Worm (Caenorhabditis elegans) whole organism, late embryonic: ENCODE measurements around the gene sbp-1.

Source experiments
- K02D7.2 ChIP-seq: sonication (generic microtip); optimal IDR thresholded peaks from 2 replicates; lab custom pipeline; 2017; ENCODE audit warnings: mild to moderate bottlenecking, missing genetic modification characterization, missing compliant biosample characterization
- ceh-14 ChIP-seq: sonication (generic microtip); optimal IDR thresholded peaks from 2 replicates; lab custom pipeline; 2016; ENCODE audit warnings: missing genotype, missing genetic modification characterization, missing compliant biosample characterization
- ceh-34 ChIP-seq: sonication (generic microtip); optimal IDR thresholded peaks from 2 replicates; lab custom pipeline; 2016; ENCODE audit warnings: mild to moderate bottlenecking, missing genetic modification characterization, missing compliant biosample characterization
- elt-2 ChIP-seq: sonication (generic microtip); optimal IDR thresholded peaks from 2 replicates; lab custom pipeline; 2016; ENCODE audit warnings: missing genetic modification reagents, missing genetic modification characterization, missing compliant biosample characterization
- hlh-30 ChIP-seq: sonication (generic microtip); optimal IDR thresholded peaks from 2 replicates; lab custom pipeline; 2017; ENCODE audit warnings: antibody characterized with exemption, missing genetic modification characterization, missing compliant biosample characterization; ENCODE audit not compliant: insufficient read depth
- lim-6 ChIP-seq: sonication (generic microtip); optimal IDR thresholded peaks from 2 replicates; lab custom pipeline; 2016; ENCODE audit warnings: missing genetic modification characterization, missing compliant biosample characterization
- nhr-11 ChIP-seq: fragments of 150-350 bp; optimal IDR thresholded peaks from 2 replicates; lab custom pipeline; 2014; ENCODE audit warnings: missing biosample characterization, missing genetic modification characterization
- pat-9 ChIP-seq: fragments of 200-800 bp; sonication (Bioruptor generic); optimal IDR thresholded peaks from 2 replicates; lab custom pipeline; 2018; ENCODE audit warnings: mild to moderate bottlenecking, missing genetic modification characterization, moderate library complexity, missing compliant biosample characterization
- pqm-1 ChIP-seq: sonication (generic microtip); optimal IDR thresholded peaks from 2 replicates; lab custom pipeline; 2016; ENCODE audit warnings: missing genetic modification characterization, missing compliant biosample characterization
- sdc-2 ChIP-seq: sonication (generic microtip); optimal IDR thresholded peaks from 2 replicates; lab custom pipeline; 2016; ENCODE audit warnings: missing genotype, missing genetic modification characterization, missing compliant biosample characterization
- tbx-7 ChIP-seq: sonication (generic microtip); optimal IDR thresholded peaks from 2 replicates; lab custom pipeline; 2016; ENCODE audit warnings: missing genotype, missing genetic modification characterization, missing compliant biosample characterization
- unc-42 ChIP-seq: sonication (generic microtip); optimal IDR thresholded peaks from 2 replicates; lab custom pipeline; 2016; ENCODE audit warnings: missing genotype, missing genetic modification characterization, missing compliant biosample characterization
- unc-86 ChIP-seq: sonication (generic microtip); optimal IDR thresholded peaks from 2 replicates; lab custom pipeline; 2016; ENCODE audit warnings: missing genetic modification characterization, missing compliant biosample characterization

DNA sequence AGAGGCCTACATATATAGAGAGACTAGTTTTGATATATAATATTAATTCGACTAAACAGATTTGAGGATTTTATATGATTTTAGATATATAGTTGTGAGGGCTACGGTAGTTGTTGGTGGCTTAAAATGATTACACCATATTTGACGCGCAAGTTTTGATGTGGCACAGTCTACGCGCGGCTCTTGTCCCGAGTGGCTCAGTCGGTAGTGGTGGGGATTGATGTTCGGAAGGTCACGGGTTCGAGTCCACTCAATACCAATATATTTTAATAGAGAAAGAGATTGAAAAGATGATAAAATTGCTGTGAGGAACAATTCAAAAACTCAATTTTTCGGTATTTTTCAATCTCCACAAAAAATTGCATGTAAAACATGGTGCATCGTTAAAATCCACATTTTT, 30.5 kb upstream of the sbp-1 start:
- no peak for TF ChIP-seq K02D7.2
- TF ChIP-seq nhr-11 (tag; lab: Kevin White, UChicago), result no peak
- no peak for TF ChIP-seq unc-42
- no peak for TF ChIP-seq lim-6 (tag; lab: Kevin White, UChicago)
- TF ChIP-seq pat-9 (tag; lab: Kevin White, UChicago), result no peak
- no peak for TF ChIP-seq elt-2 (tag; lab: Kevin White, UChicago)
- no peak for TF ChIP-seq hlh-30 (tag; lab: Kevin White, UChicago)
- TF ChIP-seq ceh-14 (tag; lab: Kevin White, UChicago), result no peak
- no peak for TF ChIP-seq sdc-2 (tag; lab: Kevin White, UChicago)
- no peak for TF ChIP-seq tbx-7 (tag; lab: Kevin White, UChicago)
- no peak for TF ChIP-seq pqm-1 (tag; lab: Kevin White, UChicago)
- TF ChIP-seq unc-86, result no peak
- TF ChIP-seq ceh-34 (tag; lab: Kevin White, UChicago), result no peak
